Fruit fly (Drosophila melanogaster): ENCODE data around the gene Gyc89Db.

Gyc89Db gene

dm6 chr3R:16432665-16433065 lies 44.2 kb upstream of the Gyc89Db start, which contains the start of gene Fntb (continued):
- TF ChIP-seq CG18011 (GFP tag; optimal IDR thresholded peaks at IDR 0.05) (peak; percentile 17), Atf-2 (GFP tag; optimal IDR thresholded peaks at IDR 0.05) (no peak), trem (tag; optimal IDR thresholded peaks at IDR 0.05) (peak; percentile 74), knrl (GFP tag; IDR thresholded peaks at IDR 0.05; ENCODE audit: partially characterized antibody) (no peak), maf-S (GFP tag; optimal IDR thresholded peaks at IDR 0.05) (peak; percentile 10), ken (GFP tag; IDR thresholded peaks at IDR 0.05) (no peak), Dref (GFP tag; IDR thresholded peaks at IDR 0.05) (no peak), Scr (GFP tag; IDR thresholded peaks at IDR 0.05; ENCODE audit: partially characterized antibody) (no peak), ewg (GFP tag; optimal IDR thresholded peaks at IDR 0.05) (peak; percentile 25), pfk (GFP tag; optimal IDR thresholded peaks at IDR 0.05) (no peak), CG10431 (GFP tag; optimal IDR thresholded peaks at IDR 0.05) (no peak), lola (GFP tag; optimal IDR thresholded peaks at IDR 0.05) (peak in 1 of 3 experiments; percentile 60), Pdp1 (GFP tag; optimal IDR thresholded peaks at IDR 0.05) (peak; percentile 25 to 57), Mrtf (GFP tag; IDR thresholded peaks at IDR 0.05) (peak; percentile 22; the same call in 1 of the 3 replicates), CG4282 (GFP tag; optimal IDR thresholded peaks at IDR 0.05) (no peak), gro (GFP tag; optimal IDR thresholded peaks at IDR 0.05) (no peak), emc (GFP tag; optimal IDR thresholded peaks at IDR 0.05) (no peak), Aef1 (GFP tag; IDR thresholded peaks at IDR 0.05) (peak; percentile 71), cwo (GFP tag; optimal IDR thresholded peaks at IDR 0.05) (peak; percentile 31), insv (GFP tag; optimal IDR thresholded peaks at IDR 0.05) (no peak), CG10321 (GFP tag; IDR thresholded peaks at IDR 0.05) (no peak), MTF-1 (GFP tag; optimal IDR thresholded peaks at IDR 0.05; ENCODE audit: borderline replicate concordance) (no peak), otp (GFP tag; IDR thresholded peaks at IDR 0.05) (no peak), dimm (GFP tag; IDR thresholded peaks at IDR 0.05) (no peak), CG3163 (GFP tag; optimal IDR thresholded peaks at IDR 0.05) (no peak), CTCF (GFP tag; optimal IDR thresholded peaks at IDR 0.05) (no peak), shn (GFP tag; optimal IDR thresholded peaks at IDR 0.05) (no peak), CG8944 (GFP tag; optimal IDR thresholded peaks at IDR 0.05) (no peak), peb (GFP tag; IDR thresholded peaks at IDR 0.05) (peak; percentile 7; the same call in 1 of the 2 replicates), CG18476 (GFP tag; optimal IDR thresholded peaks at IDR 0.05) (peak; percentile 65), cad (GFP tag; optimal IDR thresholded peaks at IDR 0.05) (no peak), amos (GFP tag; IDR thresholded peaks at IDR 0.05; ENCODE audit: partially characterized antibody) (no peak), Gsc (GFP tag; IDR thresholded peaks at IDR 0.05) (no peak), HLHmδ (GFP tag; optimal IDR thresholded peaks at IDR 0.05) (no peak), CG15514 (GFP tag; optimal IDR thresholded peaks at IDR 0.05) (peak; percentile 68), CG15011 (GFP tag; optimal IDR thresholded peaks at IDR 0.05) (no peak), CG12942 (GFP tag; optimal IDR thresholded peaks at IDR 0.05) (peak; percentile 57), Hr39 (optimal IDR thresholded peaks at IDR 0.05) (no peak), CG1792 (GFP tag; optimal IDR thresholded peaks at IDR 0.05) (no peak), seq (GFP tag; IDR thresholded peaks at IDR 0.05) (0 out of 2 replicates have a peak, but pooled peaks have one; percentile 15), CG1603 (tag; optimal IDR thresholded peaks at IDR 0.05) (no peak), Dfd (GFP tag; optimal IDR thresholded peaks at IDR 0.05) (no peak), abd-A (tag; optimal IDR thresholded peaks at IDR 0.05) (no peak), chif (GFP tag; optimal IDR thresholded peaks at IDR 0.05) (peak in 1 of 2 experiments; percentile 36), zfh1 (GFP tag; IDR thresholded peaks at IDR 0.05) (0 out of 3 replicates have a peak, but pooled peaks have one; percentile 15), Poxn (GFP tag; IDR thresholded peaks at IDR 0.05) (no peak), Mes4 (GFP tag; optimal IDR thresholded peaks at IDR 0.05) (no peak), Lhr (GFP tag; optimal IDR thresholded peaks at IDR 0.05) (peak; percentile 15), fu2 (GFP tag; optimal IDR thresholded peaks at IDR 0.05) (no peak), mam (GFP tag; optimal IDR thresholded peaks at IDR 0.05) (peak; percentile 46), CG11247 (GFP tag; IDR thresholded peaks at IDR 0.05) (peak; percentile 40; the same call in 1 of the 2 replicates), ranshi (GFP tag; IDR thresholded peaks at IDR 0.05) (peak; percentile 41; the same call in 1 of the 2 replicates)

Data from whole organism, embryonic.